Fruit fly (Drosophila melanogaster) whole organism, embryonic: Measurements from ENCODE around the gene Mdh1.

Experiments
- Bdp1 ChIP-seq: fragments of 200-800 bp; sonication (Bioruptor generic); optimal IDR thresholded peaks from 3 replicates; lab custom pipeline; 2016; ENCODE audit warnings: missing biosample characterization, missing genetic modification characterization
- CG10979 ChIP-seq: fragments of 200-800 bp; sonication (Bioruptor generic); optimal IDR thresholded peaks from 2 replicates; lab custom pipeline; 2018; ENCODE audit warnings: missing biosample characterization, mild to moderate bottlenecking, missing genetic modification characterization, moderate library complexity
- CG12219 ChIP-seq: fragments of 200-800 bp; sonication (Bioruptor generic); optimal IDR thresholded peaks from 3 replicates; lab custom pipeline; 2018; ENCODE audit warnings: missing biosample characterization, mild to moderate bottlenecking, missing genetic modification characterization
- CG12299 ChIP-seq: fragments of 200-800 bp; sonication (Bioruptor generic); optimal IDR thresholded peaks from 2 replicates; lab custom pipeline; 2018; ENCODE audit warnings: missing biosample characterization, mild to moderate bottlenecking, missing genetic modification characterization
- CG12659 ChIP-seq: fragments of 200-800 bp; sonication (Bioruptor generic); optimal IDR thresholded peaks from 3 replicates; lab custom pipeline; 2017; ENCODE audit warnings: mild to moderate bottlenecking, missing biosample characterization, missing genetic modification reagents, missing genetic modification characterization
- CG13424 ChIP-seq: fragments of 200-800 bp; sonication (Bioruptor generic); optimal IDR thresholded peaks from 2 replicates; lab custom pipeline; 2019; ENCODE audit warnings: missing biosample characterization, mild to moderate bottlenecking, missing genetic modification characterization, moderate library complexity
- CG14050 ChIP-seq: fragments of 200-800 bp; sonication (Bioruptor generic); IDR thresholded peaks from 3 replicates; pipeline ENCODE4 v1.3.6; 2022; ENCODE audit warnings: missing biosample characterization, missing genetic modification characterization
- CG1529 ChIP-seq: fragments of 200-800 bp; sonication (Bioruptor generic); optimal IDR thresholded peaks from 3 replicates; lab custom pipeline; 2018; ENCODE audit warnings: missing biosample characterization, missing genetic modification characterization
- CG15514 ChIP-seq: fragments of 200-800 bp; sonication (Bioruptor generic); optimal IDR thresholded peaks from 3 replicates; lab custom pipeline; 2017; ENCODE audit warnings: missing biosample characterization, missing genetic modification characterization, mild to moderate bottlenecking, moderate library complexity, missing genetic modification reagents
- CG15696 ChIP-seq: fragments of 200-800 bp; sonication (Bioruptor generic); optimal IDR thresholded peaks from 2 replicates; lab custom pipeline; 2019; ENCODE audit warnings: missing biosample characterization, mild to moderate bottlenecking, missing genetic modification characterization, moderate library complexity
- CG17612 ChIP-seq: fragments of 200-800 bp; sonication (Bioruptor generic); IDR thresholded peaks from 2 replicates; pipeline ENCODE4 v1.3.6; 2022; ENCODE audit warnings: missing biosample characterization, missing genetic modification characterization
- CG18476 ChIP-seq: fragments of 200-800 bp; sonication (Bioruptor generic); optimal IDR thresholded peaks from 2 replicates; lab custom pipeline; 2016; ENCODE audit warnings: missing biosample characterization, mild to moderate bottlenecking, missing genetic modification characterization
- CG2202 ChIP-seq: fragments of 200-800 bp; sonication (Bioruptor generic); optimal IDR thresholded peaks from 2 replicates; lab custom pipeline; 2018; ENCODE audit warnings: missing biosample characterization, mild to moderate bottlenecking, missing genetic modification characterization
- CG2875 ChIP-seq: fragments of 200-800 bp; sonication (Bioruptor generic); optimal IDR thresholded peaks from 2 replicates; lab custom pipeline; 2017; ENCODE audit warnings: missing biosample characterization, mild to moderate bottlenecking, missing genetic modification characterization, missing genetic modification reagents
- CG30020 ChIP-seq: fragments of 200-800 bp; optimal IDR thresholded peaks from 2 replicates; lab custom pipeline; 2019; ENCODE audit warnings: missing biosample characterization, mild to moderate bottlenecking, missing genetic modification characterization, moderate library complexity
- CG32767 ChIP-seq: fragments of 200-800 bp; sonication (Bioruptor generic); IDR thresholded peaks from 2 replicates; pipeline ENCODE4 v1.3.6; 2022; ENCODE audit warnings: missing biosample characterization, missing genetic modification characterization
- CG3838 ChIP-seq: fragments of 200-800 bp; sonication (Bioruptor generic); optimal IDR thresholded peaks from 3 replicates; lab custom pipeline; 2016; ENCODE audit warnings: missing biosample characterization, missing genetic modification characterization
- CG43689 ChIP-seq: fragments of 200-800 bp; sonication (Bioruptor generic); IDR thresholded peaks from 2 replicates; pipeline ENCODE4 v1.3.6; 2022; ENCODE audit warnings: missing biosample characterization, missing genetic modification characterization
- CG4617 ChIP-seq: fragments of 200-800 bp; sonication (Bioruptor generic); optimal IDR thresholded peaks from 3 replicates; lab custom pipeline; 2016; ENCODE audit warnings: missing biosample characterization, missing genetic modification characterization, borderline replicate concordance
- CG4730 ChIP-seq: fragments of 200-800 bp; sonication (Bioruptor generic); IDR thresholded peaks from 2 replicates; pipeline ENCODE4 v1.3.6; 2022; ENCODE audit warnings: missing biosample characterization, missing genetic modification characterization
- CG6689 ChIP-seq: fragments of 200-800 bp; sonication (Bioruptor generic); IDR thresholded peaks from 2 replicates; pipeline ENCODE4 v1.3.6; 2022; ENCODE audit warnings: missing biosample characterization, missing genetic modification characterization
- CG9817 ChIP-seq: fragments of 200-800 bp; sonication (Bioruptor generic); optimal IDR thresholded peaks from 2 replicates; lab custom pipeline; 2018; ENCODE audit warnings: missing biosample characterization, mild to moderate bottlenecking, missing genetic modification characterization, moderate library complexity
- CoRest ChIP-seq: fragments of 200-800 bp; sonication (Bioruptor generic); optimal IDR thresholded peaks from 3 replicates; lab custom pipeline; 2018; ENCODE audit warnings: missing biosample characterization, mild to moderate bottlenecking, missing genetic modification characterization, moderate library complexity
- D19A ChIP-seq: fragments of 200-800 bp; optimal IDR thresholded peaks from 3 replicates; lab custom pipeline; 2019; ENCODE audit warnings: missing biosample characterization, mild to moderate bottlenecking, missing genetic modification characterization, moderate library complexity
- Elba2 ChIP-seq: fragments of 200-800 bp; sonication (Bioruptor generic); optimal IDR thresholded peaks from 3 replicates; lab custom pipeline; 2016; ENCODE audit warnings: missing biosample characterization, missing genetic modification characterization
- HLH4C ChIP-seq: fragments of 200-800 bp; sonication (Bioruptor generic); IDR thresholded peaks from 3 replicates; pipeline ENCODE4 v1.3.6; 2022; ENCODE audit warnings: missing biosample characterization, missing genetic modification characterization; ENCODE audit not compliant: partially characterized antibody
- Nf-YB ChIP-seq: fragments of 200-800 bp; sonication (Bioruptor generic); optimal IDR thresholded peaks from 3 replicates; lab custom pipeline; 2019; ENCODE audit warnings: missing biosample characterization, mild to moderate bottlenecking, missing genetic modification characterization, moderate library complexity
- Opbp ChIP-seq: fragments of 200-800 bp; sonication (Bioruptor generic); IDR thresholded peaks from 3 replicates; pipeline ENCODE4 v1.3.6; 2022; ENCODE audit warnings: missing biosample characterization, missing genetic modification characterization; ENCODE audit not compliant: partially characterized antibody
- Pdp1 ChIP-seq, 2 experiments: fragments of 200-800 bp; sonication (Bioruptor generic); optimal IDR thresholded peaks; 3 replicates each; lab custom pipeline; 2016; ENCODE audit warnings: missing biosample characterization in 2 of 2, missing genetic modification characterization in 2 of 2, mild to moderate bottlenecking in 1 of 2, moderate library complexity in 1 of 2
- Rx ChIP-seq: fragments of 200-800 bp; sonication (Bioruptor generic); IDR thresholded peaks from 2 replicates; pipeline ENCODE4 v1.3.6; 2022; ENCODE audit warnings: missing biosample characterization, missing genetic modification characterization
- Scr ChIP-seq: fragments of 200-800 bp; sonication (Bioruptor generic); IDR thresholded peaks from 2 replicates; pipeline ENCODE4 v1.3.6; 2022; ENCODE audit warnings: missing biosample characterization, missing genetic modification characterization; ENCODE audit not compliant: partially characterized antibody
- Vsx1 ChIP-seq: fragments of 200-800 bp; sonication (Bioruptor generic); optimal IDR thresholded peaks from 2 replicates; lab custom pipeline; 2017; ENCODE audit warnings: missing biosample characterization, mild to moderate bottlenecking, missing genetic modification characterization, missing genetic modification reagents
- Xbp1 ChIP-seq: fragments of 200-800 bp; sonication (Bioruptor generic); optimal IDR thresholded peaks from 3 replicates; lab custom pipeline; 2016; ENCODE audit warnings: missing biosample characterization, mild to moderate bottlenecking, missing genetic modification characterization
- abd-A ChIP-seq: fragments of 200-800 bp; sonication (Bioruptor generic); optimal IDR thresholded peaks from 3 replicates; lab custom pipeline; 2019; ENCODE audit warnings: missing biosample characterization, mild to moderate bottlenecking, missing genetic modification characterization, moderate library complexity
- ap ChIP-seq: fragments of 200-800 bp; sonication (Bioruptor generic); IDR thresholded peaks from 2 replicates; pipeline ENCODE4 v1.3.6; 2022; ENCODE audit warnings: missing biosample characterization, missing genetic modification characterization
- az2 ChIP-seq: fragments of 200-800 bp; sonication (Bioruptor generic); optimal IDR thresholded peaks from 3 replicates; lab custom pipeline; 2016; ENCODE audit warnings: missing biosample characterization, missing genetic modification characterization
- chif ChIP-seq, 2 experiments: fragments of 200-800 bp; sonication (Bioruptor generic); optimal IDR thresholded peaks; 3 replicates each; lab custom pipeline; 2016; ENCODE audit warnings: missing biosample characterization in 2 of 2, missing genetic modification characterization in 2 of 2
- chn ChIP-seq: fragments of 200-800 bp; sonication (Bioruptor generic); optimal IDR thresholded peaks from 2 replicates; lab custom pipeline; 2016; ENCODE audit warnings: missing biosample characterization, missing genetic modification characterization
- gcm ChIP-seq: fragments of 200-800 bp; sonication (Bioruptor generic); optimal IDR thresholded peaks from 2 replicates; lab custom pipeline; 2019; ENCODE audit warnings: missing biosample characterization, mild to moderate bottlenecking, missing genetic modification characterization, moderate library complexity
- grau ChIP-seq: fragments of 200-800 bp; optimal IDR thresholded peaks from 3 replicates; lab custom pipeline; 2019; ENCODE audit warnings: missing biosample characterization, mild to moderate bottlenecking, missing genetic modification characterization, moderate library complexity
- klu ChIP-seq: fragments of 200-800 bp; sonication (Bioruptor generic); IDR thresholded peaks from 2 replicates; pipeline ENCODE4 v1.3.6; 2022; ENCODE audit warnings: missing biosample characterization, missing genetic modification characterization
- knrl ChIP-seq: fragments of 200-800 bp; sonication (Bioruptor generic); IDR thresholded peaks from 3 replicates; pipeline ENCODE4 v1.3.6; 2022; ENCODE audit warnings: missing biosample characterization, missing genetic modification characterization; ENCODE audit not compliant: partially characterized antibody
- mld ChIP-seq: fragments of 200-800 bp; sonication (Bioruptor generic); IDR thresholded peaks from 3 replicates; pipeline ENCODE4 v1.3.6; 2022; ENCODE audit warnings: missing biosample characterization, missing genetic modification characterization; ENCODE audit not compliant: partially characterized antibody
- peb ChIP-seq: fragments of 200-800 bp; sonication (Bioruptor generic); IDR thresholded peaks from 2 replicates; pipeline ENCODE4 v1.3.6; 2022; ENCODE audit warnings: missing biosample characterization, missing genetic modification characterization
- pnt ChIP-seq: fragments of 200-800 bp; sonication (Bioruptor generic); optimal IDR thresholded peaks from 3 replicates; lab custom pipeline; 2016; ENCODE audit warnings: missing biosample characterization, missing genetic modification characterization
- rib ChIP-seq: fragments of 200-800 bp; sonication (Bioruptor generic); IDR thresholded peaks from 2 replicates; pipeline ENCODE4 v1.3.6; 2022; ENCODE audit warnings: missing biosample characterization, missing genetic modification characterization
- salm ChIP-seq: fragments of 200-800 bp; sonication (Bioruptor generic); optimal IDR thresholded peaks from 2 replicates; lab custom pipeline; 2018; ENCODE audit warnings: missing biosample characterization, mild to moderate bottlenecking, missing genetic modification characterization
- sens ChIP-seq: fragments of 200-800 bp; sonication (Bioruptor generic); peaks from one replicate; lab custom pipeline; 2016; ENCODE audit warnings: missing biosample characterization, missing genetic modification characterization
- slou ChIP-seq: fragments of 200-800 bp; sonication (Bioruptor generic); optimal IDR thresholded peaks from 3 replicates; lab custom pipeline; 2016; ENCODE audit warnings: missing biosample characterization, missing genetic modification characterization
- tio ChIP-seq: fragments of 200-800 bp; sonication (Bioruptor generic); optimal IDR thresholded peaks from 2 replicates; lab custom pipeline; 2017; ENCODE audit warnings: missing biosample characterization, missing genetic modification characterization, inconsistent platforms
- unc-4 ChIP-seq: fragments of 200-800 bp; sonication (Bioruptor generic); IDR thresholded peaks from 2 replicates; pipeline ENCODE4 v1.3.6; 2022; ENCODE audit warnings: missing biosample characterization, missing genetic modification characterization; ENCODE audit not compliant: partially characterized antibody

Gene Mdh1

dm6 chr2L:10351130-10351529, 45.0 kb downstream of the Mdh1 start (continued):
- no peak for TF ChIP-seq knrl (GFP tag; lab: Robert Waterston, UW)
- TF ChIP-seq tio (GFP tag; lab: Kevin White, UChicago): no peak
- TF ChIP-seq Rx (GFP tag; lab: Robert Waterston, UW): no peak
- TF ChIP-seq klu (GFP tag; lab: Robert Waterston, UW): no peak
- no peak for TF ChIP-seq CoRest (tag; lab: Kevin White, UChicago)
- peak; percentile 14 for TF ChIP-seq az2
- no peak for TF ChIP-seq Pdp1 (GFP tag; optimal IDR thresholded peaks at IDR 0.05; lab: Kevin White, UChicago)
- no peak for TF ChIP-seq Xbp1 (GFP tag; lab: Kevin White, UChicago)
- no peak for TF ChIP-seq Vsx1 (GFP tag; lab: Kevin White, UChicago)
- TF ChIP-seq salm (tag; lab: Kevin White, UChicago): no peak
- 0 out of 2 replicates have a peak, but pooled peaks have one; percentile 9 for TF ChIP-seq CG4730 (GFP tag; lab: Robert Waterston, UW)
- TF ChIP-seq chn (GFP tag; lab: Kevin White, UChicago): peak; percentile 3
- peak; percentile 20 for TF ChIP-seq CG1529 (GFP tag; lab: Kevin White, UChicago)
- TF ChIP-seq rib (GFP tag; lab: Robert Waterston, UW): no peak
- TF ChIP-seq D19A (tag; lab: Kevin White, UChicago): peak; percentile 99
- no peak for TF ChIP-seq CG4617
- TF ChIP-seq mld (GFP tag; lab: Robert Waterston, UW): no peak
- TF ChIP-seq grau (tag; lab: Kevin White, UChicago): no peak
- TF ChIP-seq slou (GFP tag; lab: Kevin White, UChicago): no peak
- TF ChIP-seq pnt (GFP tag; lab: Kevin White, UChicago): peak; percentile 2
- TF ChIP-seq unc-4 (GFP tag; lab: Robert Waterston, UW): no peak
- TF ChIP-seq CG12299: no peak
- TF ChIP-seq CG30020 (tag; lab: Kevin White, UChicago): no peak
- no peak for TF ChIP-seq CG43689
- no peak for TF ChIP-seq CG14050 (GFP tag; lab: Robert Waterston, UW)
- no peak for TF ChIP-seq CG3838 (GFP tag; lab: Kevin White, UChicago)
- TF ChIP-seq CG18476: no peak
- no peak for TF ChIP-seq peb (GFP tag; lab: Robert Waterston, UW)
- peak; percentile 88 for TF ChIP-seq sens
- peak; percentile 8 for TF ChIP-seq CG15696
- TF ChIP-seq gcm (GFP tag; lab: Kevin White, UChicago): peak; percentile 32
- no peak for TF ChIP-seq CG12659 (GFP tag; lab: Kevin White, UChicago)
- no peak for TF ChIP-seq Scr (GFP tag; lab: Robert Waterston, UW)
- no peak for TF ChIP-seq CG32767
- peak; percentile 21 for TF ChIP-seq Nf-YB (GFP tag; lab: Kevin White, UChicago)
- peak; percentile 58 for TF ChIP-seq CG10979 (tag; lab: Kevin White, UChicago)
- no peak for TF ChIP-seq HLH4C
- TF ChIP-seq CG17612 (GFP tag; lab: Robert Waterston, UW): no peak
- TF ChIP-seq CG6689: peak; percentile 38; the same call in 1 of the 2 replicates
- TF ChIP-seq CG15514 (GFP tag; lab: Kevin White, UChicago): no peak
- TF ChIP-seq ap (GFP tag; lab: Robert Waterston, UW): no peak
- peak in 1 of 2 experiments; percentile 2 for TF ChIP-seq chif (GFP tag; optimal IDR thresholded peaks at IDR 0.05; lab: Kevin White, UChicago)
- TF ChIP-seq CG9817: no peak
- no peak for TF ChIP-seq Bdp1 (GFP tag; lab: Kevin White, UChicago)
- TF ChIP-seq Opbp (GFP tag; lab: Robert Waterston, UW): no peak
- peak; percentile 18 for TF ChIP-seq CG2875 (GFP tag; lab: Kevin White, UChicago)
- TF ChIP-seq CG12219 (GFP tag; lab: Kevin White, UChicago): peak; percentile 29
- TF ChIP-seq abd-A (tag; lab: Kevin White, UChicago): no peak
- peak; percentile 30 for TF ChIP-seq CG13424
- peak; percentile 12 for TF ChIP-seq CG2202 (tag; lab: Kevin White, UChicago)
- no peak for TF ChIP-seq Elba2
